Fruit fly (Drosophila melanogaster) whole organism, embryonic: ENCODE results near the gene CG5435.

Experiments used
- Adf1 ChIP-seq: fragments of 200-800 bp; sonication (Bioruptor generic); IDR thresholded peaks from 2 replicates; pipeline ENCODE4 v1.3.6; 2022; ENCODE audit warnings: missing biosample characterization, missing genetic modification characterization
- Atf6 ChIP-seq: fragments of 200-800 bp; sonication (Bioruptor generic); IDR thresholded peaks from 2 replicates; pipeline ENCODE4 v1.3.6; 2022; ENCODE audit warnings: missing biosample characterization, missing genetic modification characterization
- CG10321 ChIP-seq: fragments of 200-800 bp; sonication (Bioruptor generic); IDR thresholded peaks from 2 replicates; pipeline ENCODE4 v1.3.6; 2022; ENCODE audit warnings: missing biosample characterization, missing genetic modification characterization
- CG11085 ChIP-seq: fragments of 200-800 bp; sonication (Bioruptor generic); IDR thresholded peaks from 2 replicates; pipeline ENCODE4 v1.3.6; 2022; ENCODE audit warnings: missing biosample characterization, missing genetic modification characterization
- CG12299 ChIP-seq: fragments of 200-800 bp; sonication (Bioruptor generic); optimal IDR thresholded peaks from 2 replicates; lab custom pipeline; 2018; ENCODE audit warnings: missing biosample characterization, mild to moderate bottlenecking, missing genetic modification characterization
- CG15601 ChIP-seq: fragments of 200-800 bp; sonication (Bioruptor generic); optimal IDR thresholded peaks from 3 replicates; lab custom pipeline; 2019; ENCODE audit warnings: missing biosample characterization, mild to moderate bottlenecking, missing genetic modification characterization, moderate library complexity
- CG1647 ChIP-seq: fragments of 200-800 bp; sonication (Bioruptor generic); optimal IDR thresholded peaks from 3 replicates; lab custom pipeline; 2016; ENCODE audit warnings: missing biosample characterization, missing genetic modification characterization
- CG16815 ChIP-seq: fragments of 200-800 bp; sonication (Bioruptor generic); optimal IDR thresholded peaks from 3 replicates; lab custom pipeline; 2017; ENCODE audit warnings: missing biosample characterization, mild to moderate bottlenecking, missing genetic modification characterization
- CG18476 ChIP-seq: fragments of 200-800 bp; sonication (Bioruptor generic); optimal IDR thresholded peaks from 2 replicates; lab custom pipeline; 2016; ENCODE audit warnings: missing biosample characterization, mild to moderate bottlenecking, missing genetic modification characterization
- CG18599 ChIP-seq: fragments of 200-800 bp; sonication (Bioruptor generic); optimal IDR thresholded peaks from 3 replicates; lab custom pipeline; 2017; ENCODE audit warnings: missing biosample characterization, missing genetic modification characterization, mild to moderate bottlenecking, moderate library complexity, missing genetic modification reagents
- CG2199 ChIP-seq: fragments of 200-800 bp; sonication (Bioruptor generic); IDR thresholded peaks from 3 replicates; pipeline ENCODE4 v1.3.6; 2022; ENCODE audit warnings: missing biosample characterization, missing genetic modification characterization
- CG31441 ChIP-seq: fragments of 200-800 bp; sonication (Bioruptor generic); IDR thresholded peaks from 2 replicates; pipeline ENCODE4 v1.3.6; 2022; ENCODE audit warnings: missing biosample characterization, missing genetic modification characterization
- CG32532 ChIP-seq: fragments of 200-800 bp; sonication (Bioruptor generic); IDR thresholded peaks from 2 replicates; pipeline ENCODE4 v1.3.6; 2022; ENCODE audit warnings: missing biosample characterization, missing genetic modification characterization
- CG34422 ChIP-seq: fragments of 200-800 bp; sonication (Bioruptor generic); IDR thresholded peaks from 3 replicates; pipeline ENCODE4 v1.3.6; 2022; ENCODE audit warnings: missing biosample characterization, missing genetic modification characterization
- CG3726 ChIP-seq: fragments of 200-800 bp; sonication (Bioruptor generic); IDR thresholded peaks from 3 replicates; pipeline ENCODE4, ENCODE4 v1.3.6; 2022; ENCODE audit warnings: missing biosample characterization, missing genetic modification characterization
- CG4404 ChIP-seq: fragments of 200-800 bp; sonication (Bioruptor generic); IDR thresholded peaks from 2 replicates; pipeline ENCODE4 v1.3.6; 2022; ENCODE audit warnings: missing biosample characterization, missing genetic modification characterization
- CG4707 ChIP-seq: fragments of 200-800 bp; sonication (Bioruptor generic); optimal IDR thresholded peaks from 2 replicates; lab custom pipeline; 2018; ENCODE audit warnings: missing biosample characterization, mild to moderate bottlenecking, missing genetic modification characterization, moderate library complexity
- CG5245 ChIP-seq: fragments of 200-800 bp; sonication (Bioruptor generic); optimal IDR thresholded peaks from 3 replicates; lab custom pipeline; 2016; ENCODE audit warnings: missing biosample characterization, missing genetic modification characterization
- CG6272 ChIP-seq: fragments of 200-800 bp; sonication (Bioruptor generic); IDR thresholded peaks from 2 replicates; pipeline ENCODE4 v1.3.6; 2022; ENCODE audit warnings: missing biosample characterization, missing genetic modification characterization
- CG6791 ChIP-seq: fragments of 200-800 bp; sonication (Bioruptor generic); IDR thresholded peaks from 3 replicates; pipeline ENCODE4 v1.3.6; 2022; ENCODE audit warnings: missing biosample characterization, missing genetic modification characterization; ENCODE audit not compliant: partially characterized antibody
- CG7357 ChIP-seq: fragments of 200-800 bp; sonication (Bioruptor generic); IDR thresholded peaks from 3 replicates; pipeline ENCODE4 v1.3.6; 2022; ENCODE audit warnings: missing biosample characterization, missing genetic modification characterization
- CG9797 ChIP-seq: fragments of 200-800 bp; sonication (Bioruptor generic); optimal IDR thresholded peaks from 3 replicates; lab custom pipeline; 2018; ENCODE audit warnings: missing biosample characterization, mild to moderate bottlenecking, missing genetic modification characterization
- Dip3 ChIP-seq: fragments of 200-800 bp; sonication (Bioruptor generic); optimal IDR thresholded peaks from 3 replicates; lab custom pipeline; 2016; ENCODE audit warnings: missing biosample characterization, missing genetic modification characterization
- H15 ChIP-seq: fragments of 200-800 bp; sonication (Bioruptor generic); IDR thresholded peaks from 3 replicates; pipeline ENCODE4 v1.3.6; 2022; ENCODE audit warnings: missing biosample characterization, missing genetic modification characterization
- MBD-R2 ChIP-seq: fragments of 200-800 bp; sonication (Bioruptor generic); IDR thresholded peaks from 2 replicates; pipeline ENCODE4 v1.3.6; 2022; ENCODE audit warnings: missing biosample characterization, missing genetic modification characterization
- MTF-1 ChIP-seq: fragments of 200-800 bp; sonication (Bioruptor generic); optimal IDR thresholded peaks from 2 replicates; lab custom pipeline; 2018; ENCODE audit warnings: missing biosample characterization, mild to moderate bottlenecking, missing genetic modification characterization, borderline replicate concordance
- Mad ChIP-seq: fragments of 200-800 bp; sonication (Bioruptor generic); optimal IDR thresholded peaks from 2 replicates; lab custom pipeline; 2016; ENCODE audit warnings: missing biosample characterization, missing genetic modification characterization
- Med ChIP-seq: fragments of 200-800 bp; sonication (Bioruptor generic); peaks from one replicate; lab custom pipeline; 2016; ENCODE audit warnings: missing biosample characterization, missing genetic modification characterization, mild to moderate bottlenecking, inconsistent platforms, moderate library complexity
- NFAT ChIP-seq: fragments of 200-800 bp; sonication (Bioruptor generic); IDR thresholded peaks from 2 replicates; pipeline ENCODE4 v1.3.6; 2022; ENCODE audit warnings: missing biosample characterization, missing genetic modification characterization
- Scr ChIP-seq: fragments of 200-800 bp; sonication (Bioruptor generic); IDR thresholded peaks from 2 replicates; pipeline ENCODE4 v1.3.6; 2022; ENCODE audit warnings: missing biosample characterization, missing genetic modification characterization; ENCODE audit not compliant: partially characterized antibody
- Sry-δ ChIP-seq: fragments of 200-800 bp; sonication (Bioruptor generic); optimal IDR thresholded peaks from 2 replicates; lab custom pipeline; 2016; ENCODE audit warnings: missing biosample characterization, missing genetic modification characterization
- Trl ChIP-seq, 3 experiments: fragments of >200 bp in 2 of 3; fragments of 200-800 bp in 1 of 3; sonication (Bioruptor generic) in 1 of 3; optimal IDR thresholded peaks; 2 replicates in 1 of 3; 3 replicates in 2 of 3; lab custom pipeline; 2016 to 2017; ENCODE audit warnings: missing biosample characterization in 1 of 3, missing genetic modification characterization in 1 of 3
- bcd ChIP-seq: fragments of 200-800 bp; sonication (Bioruptor generic); optimal IDR thresholded peaks from 2 replicates; lab custom pipeline; 2017; ENCODE audit warnings: missing biosample characterization, mild to moderate bottlenecking, missing genetic modification characterization
- cas ChIP-seq: fragments of 200-800 bp; sonication (Bioruptor generic); IDR thresholded peaks from 2 replicates; pipeline ENCODE4 v1.3.6; 2022; ENCODE audit warnings: missing biosample characterization, missing genetic modification characterization
- chif ChIP-seq, 2 experiments: fragments of 200-800 bp; sonication (Bioruptor generic); optimal IDR thresholded peaks; 3 replicates each; lab custom pipeline; 2016; ENCODE audit warnings: missing biosample characterization in 2 of 2, missing genetic modification characterization in 2 of 2
- ci ChIP-seq: fragments of 200-800 bp; sonication (Bioruptor generic); IDR thresholded peaks from 3 replicates; pipeline ENCODE4 v1.3.6; 2022; ENCODE audit warnings: missing biosample characterization, missing genetic modification characterization
- cwo ChIP-seq: fragments of 200-800 bp; sonication (Bioruptor generic); optimal IDR thresholded peaks from 3 replicates; lab custom pipeline; 2017; ENCODE audit warnings: missing biosample characterization, missing genetic modification characterization, mild to moderate bottlenecking, moderate library complexity, missing genetic modification reagents
- danr ChIP-seq: fragments of 200-800 bp; sonication (Bioruptor generic); IDR thresholded peaks from 2 replicates; pipeline ENCODE4 v1.3.6; 2022; ENCODE audit warnings: missing biosample characterization, missing genetic modification characterization
- dm ChIP-seq: fragments of 200-800 bp; sonication (Bioruptor generic); optimal IDR thresholded peaks from 3 replicates; lab custom pipeline; 2016; ENCODE audit warnings: missing biosample characterization, missing genetic modification characterization
- dmrt11E ChIP-seq: fragments of 200-800 bp; sonication (Bioruptor generic); optimal IDR thresholded peaks from 3 replicates; lab custom pipeline; 2018; ENCODE audit warnings: missing biosample characterization, mild to moderate bottlenecking, missing genetic modification characterization, moderate library complexity
- her ChIP-seq: fragments of 200-800 bp; sonication (Bioruptor generic); optimal IDR thresholded peaks from 2 replicates; lab custom pipeline; 2016; ENCODE audit warnings: missing biosample characterization, missing genetic modification characterization
- klu ChIP-seq: fragments of 200-800 bp; sonication (Bioruptor generic); IDR thresholded peaks from 2 replicates; pipeline ENCODE4 v1.3.6; 2022; ENCODE audit warnings: missing biosample characterization, missing genetic modification characterization
- lilli ChIP-seq: fragments of 200-800 bp; sonication (Bioruptor generic); optimal IDR thresholded peaks from 3 replicates; lab custom pipeline; 2016; ENCODE audit warnings: missing biosample characterization, missing genetic modification characterization
- phol ChIP-seq: fragments of 200-800 bp; sonication (Bioruptor generic); optimal IDR thresholded peaks from 3 replicates; lab custom pipeline; 2018; ENCODE audit warnings: missing biosample characterization, mild to moderate bottlenecking, missing genetic modification characterization, moderate library complexity
- toy ChIP-seq: fragments of 200-800 bp; sonication (Bioruptor generic); IDR thresholded peaks from 2 replicates; pipeline ENCODE4 v1.3.6; 2022; ENCODE audit warnings: missing biosample characterization, missing genetic modification characterization
- unc-4 ChIP-seq: fragments of 200-800 bp; sonication (Bioruptor generic); IDR thresholded peaks from 2 replicates; pipeline ENCODE4 v1.3.6; 2022; ENCODE audit warnings: missing biosample characterization, missing genetic modification characterization; ENCODE audit not compliant: partially characterized antibody
- z ChIP-seq: fragments of 200-800 bp; sonication (Bioruptor generic); IDR thresholded peaks from 3 replicates; pipeline ENCODE4 v1.3.6; 2022; ENCODE audit warnings: missing biosample characterization, missing genetic modification characterization
- zf30C ChIP-seq: fragments of 200-800 bp; sonication (Bioruptor generic); optimal IDR thresholded peaks from 3 replicates; lab custom pipeline; 2018; ENCODE audit warnings: missing biosample characterization, mild to moderate bottlenecking, missing genetic modification characterization
- zfh1 ChIP-seq: fragments of 200-800 bp; sonication (Bioruptor generic); IDR thresholded peaks from 3 replicates; pipeline ENCODE4 v1.3.6; 2022; ENCODE audit warnings: missing biosample characterization, missing genetic modification characterization

The CG5435 gene

DNA sequence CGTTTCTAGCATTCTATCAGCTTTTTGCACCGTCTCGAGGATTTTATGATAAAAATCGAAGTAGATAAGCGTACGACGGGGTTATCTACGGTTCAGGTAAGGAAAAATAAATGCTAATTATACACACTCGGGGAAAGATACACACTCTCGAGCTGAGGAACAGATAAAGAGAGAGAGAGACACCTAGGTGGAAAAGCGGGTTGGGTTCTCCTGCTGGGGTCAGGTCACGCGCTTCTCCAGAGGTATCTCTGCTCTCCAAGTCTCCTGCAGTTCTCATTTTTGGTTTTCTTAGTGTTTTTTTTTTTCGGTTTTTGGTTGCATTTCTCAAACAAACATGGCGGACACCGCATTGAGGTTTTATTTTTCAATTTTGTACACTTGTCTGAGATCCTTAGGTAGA is 29.1 kb upstream of the CG5435 start (continued):
- TF ChIP-seq phol (tag; lab: Kevin White, UChicago): peak; percentile 56
- TF ChIP-seq toy (GFP tag; lab: Robert Waterston, UW): no peak
- TF ChIP-seq CG31441 (GFP tag; lab: Robert Waterston, UW): no peak
- no peak for TF ChIP-seq CG34422 (GFP tag; lab: Robert Waterston, UW)
- TF ChIP-seq Atf6 (GFP tag; lab: Robert Waterston, UW): peak; percentile 47
- TF ChIP-seq CG9797 (GFP tag; lab: Kevin White, UChicago): no peak
- TF ChIP-seq CG1647 (GFP tag; lab: Kevin White, UChicago): no peak
- TF ChIP-seq CG12299 (tag; lab: Kevin White, UChicago): no peak
- TF ChIP-seq z (GFP tag; lab: Robert Waterston, UW): 0 out of 3 replicates have a peak, but pooled peaks have one; percentile 16
- no peak for TF ChIP-seq zf30C (GFP tag; lab: Kevin White, UChicago)
- no peak for TF ChIP-seq danr (GFP tag; lab: Robert Waterston, UW)
- TF ChIP-seq Trl (optimal IDR thresholded peaks at IDR 0.05; lab: Kevin White, UChicago): peak; percentile 45 to 75
- no peak for TF ChIP-seq Trl (GFP tag; optimal IDR thresholded peaks at IDR 0.05; lab: Kevin White, UChicago)
- no peak for TF ChIP-seq dmrt11E (tag; lab: Kevin White, UChicago)
- TF ChIP-seq CG32532: peak; percentile 25; the same call in 1 of the 2 replicates
- no peak for TF ChIP-seq CG7357
- TF ChIP-seq CG5245 (GFP tag; lab: Kevin White, UChicago): no peak
- TF ChIP-seq CG4707 (GFP tag; lab: Kevin White, UChicago): no peak
- no peak for TF ChIP-seq Adf1
- peak; percentile 0 for TF ChIP-seq lilli
- TF ChIP-seq Sry-δ (GFP tag; lab: Kevin White, UChicago): no peak

dm6 chr2L:12459191-12459590 is 28.5 kb upstream of the CG5435 start:
- no peak for TF ChIP-seq bcd (GFP tag; lab: Kevin White, UChicago)
- TF ChIP-seq CG4404 (GFP tag; lab: Robert Waterston, UW): no peak
- peak; percentile 34 for TF ChIP-seq cwo
- no peak for TF ChIP-seq klu (GFP tag; lab: Robert Waterston, UW)
- peak; percentile 20 for TF ChIP-seq CG15601 (tag; lab: Kevin White, UChicago)
- TF ChIP-seq Scr: no peak
- peak; percentile 72 for TF ChIP-seq Med (GFP tag; lab: Kevin White, UChicago)
- TF ChIP-seq CG18599: no peak
- no peak for TF ChIP-seq CG16815 (GFP tag; lab: Kevin White, UChicago)

- TF ChIP-seq NFAT (GFP tag; lab: Robert Waterston, UW) (0 out of 2 replicates have a peak, but pooled peaks have one; percentile 6), dm (GFP tag; lab: Kevin White, UChicago) (no peak), CG3726 (0 out of 3 replicates have a peak, but pooled peaks have one; percentile 35), CG2199 (GFP tag; lab: Robert Waterston, UW) (0 out of 3 replicates have a peak, but pooled peaks have one; percentile 25), Sry-δ (GFP tag; lab: Kevin White, UChicago) (no peak), Med (GFP tag; lab: Kevin White, UChicago) (peak; percentile 65), Dip3 (GFP tag; lab: Kevin White, UChicago) (no peak), cas (GFP tag; lab: Robert Waterston, UW) (0 out of 2 replicates have a peak, but pooled peaks have one; percentile 8), MBD-R2 (GFP tag; lab: Robert Waterston, UW) (0 out of 2 replicates have a peak, but pooled peaks have one; percentile 6), unc-4 (GFP tag; lab: Robert Waterston, UW) (no peak), H15 (peak; percentile 33; the same call in 1 of the 3 replicates), CG10321 (GFP tag; lab: Robert Waterston, UW) (0 out of 2 replicates have a peak, but pooled peaks have one; percentile 4), CG18476 (no peak), her (GFP tag; lab: Kevin White, UChicago) (peak; percentile 6), MTF-1 (GFP tag; lab: Kevin White, UChicago) (no peak), CG6272 (GFP tag; lab: Robert Waterston, UW) (no peak), Mad (GFP tag; lab: Kevin White, UChicago) (peak; percentile 9), CG6791 (GFP tag; lab: Robert Waterston, UW) (peak; percentile 33; the same call in 1 of the 3 replicates), chif (GFP tag; optimal IDR thresholded peaks at IDR 0.05; lab: Kevin White, UChicago) (peak in 1 of 2 experiments; percentile 1), CG11085 (0 out of 2 replicates have a peak, but pooled peaks have one; percentile 19), ci (GFP tag; lab: Robert Waterston, UW) (0 out of 3 replicates have a peak, but pooled peaks have one; percentile 37), zfh1 (peak; percentile 19; the same call in 1 of the 3 replicates)
These were observed 27.0 kb upstream of the CG5435 start for dm6 chr2L:12457715-12458114.
